Worm (Caenorhabditis elegans) whole organism, L3 larva: Measurements from ENCODE around the gene vps-32.1.
"Not testable (repeated sequence)": the region's sequence is repeated elsewhere in the genome, so short reads cannot be mapped to it uniquely, and the experiment has no call there.

Source experiments
- R02D3.7 ChIP-seq: fragments of 150-350 bp; optimal IDR thresholded peaks from 2 replicates; lab custom pipeline; 2014; ENCODE audit warnings: missing biosample characterization, missing genetic modification characterization
- ama-1 ChIP-seq: fragments of 150-350 bp; optimal IDR thresholded peaks from 2 replicates; lab custom pipeline; 2018
- daf-12 ChIP-seq: fragments of 150-350 bp; optimal IDR thresholded peaks from 2 replicates; lab custom pipeline; 2014; ENCODE audit warnings: missing biosample characterization, missing genetic modification reagents, missing genetic modification characterization
- egl-27 ChIP-seq: sonication (generic microtip); optimal IDR thresholded peaks from 4 replicates; lab custom pipeline; 2017; ENCODE audit warnings: missing biosample characterization, missing genetic modification reagents, missing genetic modification characterization
- fos-1 ChIP-seq: fragments of 150-350 bp; optimal IDR thresholded peaks from 2 replicates; lab custom pipeline; 2014; ENCODE audit warnings: missing biosample characterization, missing genetic modification characterization
- nhr-11 ChIP-seq: fragments of 150-350 bp; optimal IDR thresholded peaks from 2 replicates; lab custom pipeline; 2014; ENCODE audit warnings: missing biosample characterization, missing genetic modification characterization
- nhr-237 ChIP-seq: fragments of 150-350 bp; optimal IDR thresholded peaks from 2 replicates; lab custom pipeline; 2014; ENCODE audit warnings: missing biosample characterization, missing genetic modification characterization
- pha-4 ChIP-seq: fragments of 150-350 bp; optimal IDR thresholded peaks from 2 replicates; lab custom pipeline; 2014; ENCODE audit warnings: missing biosample characterization, missing genetic modification reagents, missing genetic modification characterization
- pqm-1 ChIP-seq: fragments of 150-350 bp; optimal IDR thresholded peaks from 2 replicates; lab custom pipeline; 2017; ENCODE audit warnings: missing biosample characterization, missing genetic modification characterization, inconsistent platforms
- snpc-4 ChIP-seq: fragments of 150-350 bp; optimal IDR thresholded peaks from 2 replicates; lab custom pipeline; 2014; ENCODE audit warnings: missing biosample characterization, missing genetic modification characterization
- unc-39 ChIP-seq: sonication (generic microtip); optimal IDR thresholded peaks from 4 replicates; lab custom pipeline; 2017; ENCODE audit warnings: missing biosample characterization, missing genetic modification characterization
- unc-62 ChIP-seq: fragments of 150-350 bp; sonication (generic microtip); optimal IDR thresholded peaks from 4 replicates; lab custom pipeline; 2014; ENCODE audit warnings: missing biosample characterization, missing genetic modification reagents, missing genetic modification characterization
- ztf-11 ChIP-seq: fragments of 150-350 bp; optimal IDR thresholded peaks from 2 replicates; lab custom pipeline; 2014; ENCODE audit warnings: missing biosample characterization, missing genetic modification characterization
- ztf-4 ChIP-seq: fragments of 150-350 bp; optimal IDR thresholded peaks from 2 replicates; lab custom pipeline; 2014; ENCODE audit warnings: missing biosample characterization, missing genetic modification characterization

ce11 chrII:6627182-6627581 is 37.7 kb downstream of the vps-32.1 start, which contains the start of the genes F54H5.5 and F54H5.2:
- not testable (repeated sequence) for TF ChIP-seq egl-27 (tag; lab: Kevin White, UChicago); pha-4 (tag; lab: Kevin White, UChicago); pqm-1 (tag; lab: Kevin White, UChicago); ztf-4 (tag; lab: Kevin White, UChicago); unc-39; nhr-237; daf-12 (tag; lab: Kevin White, UChicago); R02D3.7 (tag; lab: Kevin White, UChicago); fos-1 (tag; lab: Kevin White, UChicago); ama-1; ztf-11 (tag; lab: Kevin White, UChicago); unc-62 (GFP tag; lab: Kevin White, UChicago); nhr-11; snpc-4 (tag; lab: Kevin White, UChicago)
